Fruit fly (Drosophila melanogaster): Measurements from ENCODE around the gene CG43078.

Gene CG43078

DNA sequence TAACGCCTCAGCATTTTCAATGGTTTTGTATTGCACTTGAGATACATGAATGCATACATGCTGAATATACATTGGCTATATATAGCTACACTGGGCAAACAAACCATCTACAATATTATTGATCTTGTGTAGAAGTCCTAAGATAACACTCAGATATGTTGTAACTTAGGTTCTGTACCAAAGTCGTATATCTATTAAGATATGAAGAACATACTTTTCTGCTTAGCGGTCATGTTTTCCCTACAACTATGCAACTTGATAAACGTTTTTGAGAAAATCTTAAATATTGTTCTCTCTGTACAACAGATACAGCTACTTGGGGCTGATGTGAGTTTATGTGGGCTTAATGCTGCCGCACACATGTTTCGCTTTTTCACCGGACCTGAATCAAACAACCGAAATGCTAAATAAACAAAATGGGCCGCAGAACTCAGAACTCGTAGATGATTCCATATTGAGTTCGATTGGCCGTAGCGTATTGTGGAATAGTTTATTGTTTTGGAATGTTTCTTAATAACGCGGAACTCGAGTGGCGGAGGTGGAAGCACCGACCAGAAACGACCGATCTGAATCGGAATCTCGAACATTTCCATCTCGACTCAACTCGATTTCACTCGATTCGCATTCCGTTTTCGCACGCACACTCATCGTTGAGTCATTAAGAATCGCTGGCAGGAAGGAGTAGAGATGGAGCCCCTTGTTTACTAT lies 27.3 kb upstream of the CG43078 start (continued):
- TF ChIP-seq Sox102F (GFP tag; optimal IDR thresholded peaks at IDR 0.05) (no peak), lz (GFP tag; optimal IDR thresholded peaks at IDR 0.05) (no peak), CG8319 (GFP tag; optimal IDR thresholded peaks at IDR 0.05) (no peak), Eip78C (GFP tag) (peak; percentile 91), CG6276 (GFP tag; optimal IDR thresholded peaks at IDR 0.05) (peak; percentile 12), CG3919 (GFP tag; optimal IDR thresholded peaks at IDR 0.05) (peak; percentile 29), eg (GFP tag; IDR thresholded peaks at IDR 0.05) (peak; percentile 66; the same call in 2 of the 3 replicates), Lpt (GFP tag; optimal IDR thresholded peaks at IDR 0.05) (no peak), Eip93F (GFP tag; optimal IDR thresholded peaks at IDR 0.05) (no peak), OdsH (GFP tag; optimal IDR thresholded peaks at IDR 0.05) (peak; percentile 38), achi (GFP tag; optimal IDR thresholded peaks at IDR 0.05) (peak; percentile 40), CG34406 (GFP tag; optimal IDR thresholded peaks at IDR 0.05) (peak; percentile 20), CG31627 (GFP tag; optimal IDR thresholded peaks at IDR 0.05) (no peak), Sox14 (GFP tag; optimal IDR thresholded peaks at IDR 0.05) (peak; percentile 47), Eip75B (GFP tag; optimal IDR thresholded peaks at IDR 0.05) (peak; percentile 60), CG15336 (GFP tag; IDR thresholded peaks at IDR 0.05) (peak; percentile 80), CG9139 (GFP tag; optimal IDR thresholded peaks at IDR 0.05) (no peak), CG16779 (tag; optimal IDR thresholded peaks at IDR 0.05) (peak; percentile 23)

dm6 chr3L:8550836-8551235 lies 25.8 kb upstream of the CG43078 start:
- 0 out of 3 replicates have a peak, but pooled peaks have one; percentile 29 for TF ChIP-seq eg (GFP tag; IDR thresholded peaks at IDR 0.05)
- TF ChIP-seq ss (GFP tag; optimal IDR thresholded peaks at IDR 0.05) = peak in 1 of 2 experiments; percentile 32
- no peak for TF ChIP-seq Ets96B (tag; optimal IDR thresholded peaks at IDR 0.05)
- TF ChIP-seq CG6808 (GFP tag; optimal IDR thresholded peaks at IDR 0.05) = peak; percentile 20
- peak; percentile 85 for TF ChIP-seq svp (GFP tag)
- TF ChIP-seq Smox (GFP tag; optimal IDR thresholded peaks at IDR 0.05) = no peak
- peak; percentile 52 for TF ChIP-seq Eip78C (GFP tag)
- TF ChIP-seq CG8119 (GFP tag; IDR thresholded peaks at IDR 0.05) = peak; percentile 30; the same call in 1 of the 3 replicates
- peak; percentile 41 for TF ChIP-seq dsx (GFP tag; optimal IDR thresholded peaks at IDR 0.05; ENCODE audit: poor library complexity, severe bottlenecking)
- peak; percentile 5 for TF ChIP-seq CG32006 (GFP tag; optimal IDR thresholded peaks at IDR 0.05)
- TF ChIP-seq Eip75B (GFP tag; optimal IDR thresholded peaks at IDR 0.05) = peak; percentile 20

dm6 chr3L:8553125-8553524 lies 23.5 kb upstream of the CG43078 start:
- TF ChIP-seq CG16779 (tag; optimal IDR thresholded peaks at IDR 0.05) (no peak), Eip75B (GFP tag; optimal IDR thresholded peaks at IDR 0.05) (no peak), Met (GFP tag; optimal IDR thresholded peaks at IDR 0.05) (no peak), Ets96B (tag; optimal IDR thresholded peaks at IDR 0.05) (no peak), fkh (GFP tag; optimal IDR thresholded peaks at IDR 0.05) (no peak), Sox14 (GFP tag; optimal IDR thresholded peaks at IDR 0.05) (no peak), dac (GFP tag; optimal IDR thresholded peaks at IDR 0.05) (no peak), CG10669 (GFP tag; optimal IDR thresholded peaks at IDR 0.05) (no peak), net (GFP tag; optimal IDR thresholded peaks at IDR 0.05) (no peak), fd85E (GFP tag; optimal IDR thresholded peaks at IDR 0.05) (no peak), CG8632 (GFP tag; optimal IDR thresholded peaks at IDR 0.05) (no peak), CG6276 (GFP tag; optimal IDR thresholded peaks at IDR 0.05) (no peak), CG3919 (GFP tag; optimal IDR thresholded peaks at IDR 0.05) (no peak), OdsH (GFP tag; optimal IDR thresholded peaks at IDR 0.05) (no peak), svp (GFP tag) (no peak), fd59A (GFP tag; optimal IDR thresholded peaks at IDR 0.05) (no peak), CG8319 (GFP tag; optimal IDR thresholded peaks at IDR 0.05) (no peak), lz (GFP tag; optimal IDR thresholded peaks at IDR 0.05) (no peak), eg (GFP tag; IDR thresholded peaks at IDR 0.05) (no peak)

All from whole organism, prepupa.